Worm (Caenorhabditis elegans) whole organism, L3 larva: ENCODE results near the gene gst-42.

Experiments used
- aly-2 ChIP-seq: fragments of 150-350 bp; optimal IDR thresholded peaks from 2 replicates; lab custom pipeline; 2014; ENCODE audit warnings: missing biosample characterization, missing genetic modification characterization
- ceh-28 ChIP-seq: fragments of 150-350 bp; optimal IDR thresholded peaks from 2 replicates; lab custom pipeline; 2014; ENCODE audit warnings: missing biosample characterization, missing genetic modification reagents, missing genetic modification characterization
- egl-27 ChIP-seq: sonication (generic microtip); optimal IDR thresholded peaks from 4 replicates; lab custom pipeline; 2017; ENCODE audit warnings: missing biosample characterization, missing genetic modification reagents, missing genetic modification characterization
- elt-2 ChIP-seq: sonication (generic microtip); optimal IDR thresholded peaks from 2 replicates; lab custom pipeline; 2016; ENCODE audit warnings: missing genetic modification reagents, mild to moderate bottlenecking, missing genetic modification characterization, missing compliant biosample characterization
- pha-4 ChIP-seq: fragments of 150-350 bp; optimal IDR thresholded peaks from 2 replicates; lab custom pipeline; 2014; ENCODE audit warnings: missing biosample characterization, missing genetic modification reagents, missing genetic modification characterization

- TF ChIP-seq ceh-28 (peak; percentile 41), aly-2 (no peak), pha-4 (peak; percentile 61), elt-2 (tag; lab: Kevin White, UChicago) (peak; percentile 48), egl-27 (peak; percentile 1)
Measured at ce11 chrX:11757666-11758065, 29.9 kb upstream of the gst-42 start.
